Worm (Caenorhabditis elegans): ENCODE measurements around the gene irld-57.
"Not testable (repeated sequence)": the region's sequence is repeated elsewhere in the genome, so short reads cannot be mapped to it uniquely, and the experiment has no call there.

ce11 chrV:15752941-15753340 lies 26.4 kb upstream of the irld-57 start, which contains the start of gene str-5:
- not testable (repeated sequence) for TF ChIP-seq ets-4 (GFP tag; optimal IDR thresholded peaks at IDR 0.05); hmg-1.2 (GFP tag; IDR thresholded peaks at IDR 0.05); B0035.1 (tag; optimal IDR thresholded peaks at IDR 0.05); lin-35 (GFP tag; optimal IDR thresholded peaks at IDR 0.05); akir-1 (GFP tag; optimal IDR thresholded peaks at IDR 0.05); tlf-1 (GFP tag; optimal IDR thresholded peaks at IDR 0.05); lin-54 (GFP tag; optimal IDR thresholded peaks at IDR 0.05)

All from whole organism, young adult.